Worm (Caenorhabditis elegans): ENCODE measurements around the gene sqst-1.

The sqst-1 gene

ce11 chrIV:12010377-12010776 is 23.7 kb upstream of the sqst-1 start (continued):
- TF ChIP-seq hmg-1.1 (GFP tag; IDR thresholded peaks at IDR 0.05) (no peak), pha-4 (GFP tag; IDR thresholded peaks at IDR 0.05) (no peak), pha-4 (tag; optimal IDR thresholded peaks at IDR 0.05) (no peak), Y5F2A.4 (GFP tag; optimal IDR thresholded peaks at IDR 0.05) (no peak), mes-2 (tag; optimal IDR thresholded peaks at IDR 0.05; ENCODE audit: poor library complexity, severe bottlenecking) (no peak), ceh-62 (tag; optimal IDR thresholded peaks at IDR 0.05) (no peak), lin-13 (GFP tag; optimal IDR thresholded peaks at IDR 0.05) (no peak), ces-1 (GFP tag; optimal IDR thresholded peaks at IDR 0.05) (no peak), php-3 (GFP tag; IDR thresholded peaks at IDR 0.05) (no peak), ZK337.2 (GFP tag; IDR thresholded peaks at IDR 0.05) (no peak), zip-11 (GFP tag; IDR thresholded peaks at IDR 0.05) (no peak), F10B5.3 (tag; optimal IDR thresholded peaks at IDR 0.05) (no peak), nhr-25 (tag; optimal IDR thresholded peaks at IDR 0.05; ENCODE audit: borderline replicate concordance, insufficient read depth) (no peak), pqm-1 (tag; optimal IDR thresholded peaks at IDR 0.05) (no peak), set-16 (GFP tag; IDR thresholded peaks at IDR 0.05) (peak; percentile 85), tra-1 (GFP tag; IDR thresholded peaks at IDR 0.05) (0 out of 2 replicates have a peak, but pooled peaks have one; percentile 34), gei-8 (GFP tag; optimal IDR thresholded peaks at IDR 0.05) (no peak), dve-1 (tag; optimal IDR thresholded peaks at IDR 0.05; ENCODE audit: insufficient read depth) (no peak), snpc-1.2 (GFP tag; IDR thresholded peaks at IDR 0.05) (no peak), dmd-9 (GFP tag; IDR thresholded peaks at IDR 0.05) (no peak), nhr-76 (tag; optimal IDR thresholded peaks at IDR 0.05) (no peak), mxl-3 (GFP tag; optimal IDR thresholded peaks at IDR 0.05) (peak; percentile 65), nhr-6 (tag; optimal IDR thresholded peaks at IDR 0.05) (no peak), nhr-42 (GFP tag; IDR thresholded peaks at IDR 0.05) (no peak), nhr-11 (tag; optimal IDR thresholded peaks at IDR 0.05) (peak; percentile 74), snpc-4 (tag; optimal IDR thresholded peaks at IDR 0.05) (no peak), F26F4.8 (GFP tag; conservative IDR thresholded peaks at IDR 0.05) (no peak), nhr-41 (GFP tag; IDR thresholded peaks at IDR 0.05) (no peak), ceh-20 (GFP tag; IDR thresholded peaks at IDR 0.05) (no peak), lsy-2 (tag; optimal IDR thresholded peaks at IDR 0.05) (no peak), F49E8.2 (tag; optimal IDR thresholded peaks at IDR 0.05; ENCODE audit: borderline replicate concordance) (no peak), fos-1 (tag; optimal IDR thresholded peaks at IDR 0.05) (no peak), unc-39 (tag; optimal IDR thresholded peaks at IDR 0.05) (no peak), lin-29 (GFP tag; IDR thresholded peaks at IDR 0.05) (no peak), spr-1 (tag; optimal IDR thresholded peaks at IDR 0.05) (no peak), unc-130 (GFP tag; optimal IDR thresholded peaks at IDR 0.05) (no peak), ctbp-1 (GFP tag; IDR thresholded peaks at IDR 0.05) (no peak; the same call in 1 of the 2 replicates), F37D6.2 (tag; optimal IDR thresholded peaks at IDR 0.05) (no peak)

ce11 chrIV:12010859-12011258 is 23.2 kb upstream of the sqst-1 start, which contains the start of the genes ZK617.26 and unc-22:
Gene ZK617.26, minus strand, starts transcription at chrIV:12010959.
Gene unc-22, minus strand, starts transcription at chrIV:12011007.
- TF ChIP-seq nhr-42 (GFP tag; IDR thresholded peaks at IDR 0.05) (no peak), hif-1 (tag; optimal IDR thresholded peaks at IDR 0.05) (no peak), dpl-1 (GFP tag; optimal IDR thresholded peaks at IDR 0.05) (no peak), ceh-82 (tag; optimal IDR thresholded peaks at IDR 0.05) (no peak), zfp-2 (tag; optimal IDR thresholded peaks at IDR 0.05) (no peak), zip-2 (tag; optimal IDR thresholded peaks at IDR 0.05) (no peak), duxl-1 (tag; optimal IDR thresholded peaks at IDR 0.05; ENCODE audit: poor library complexity) (no peak)

Measured in whole organism, L4 larva.